Worm (Caenorhabditis elegans) whole organism, L1 larva: ENCODE measurements around the gene sand-1.

ENCODE experiments used
- ama-1 ChIP-seq: fragments of 150-350 bp; optimal IDR thresholded peaks from 2 replicates; lab custom pipeline; 2014
- ceh-82 ChIP-seq, 3 experiments: fragments of 150-350 bp in 1 of 3; sonication (generic microtip) in 2 of 3; optimal IDR thresholded peaks; 2 replicates each; lab custom pipeline; 2014 to 2017; ENCODE audit warnings: missing biosample characterization in 3 of 3, missing genetic modification characterization in 3 of 3
- nhr-77 ChIP-seq: fragments of 150-350 bp; optimal IDR thresholded peaks from 2 replicates; lab custom pipeline; 2014; ENCODE audit warnings: missing biosample characterization, missing genetic modification characterization

ce11 chrIV:5405345-5405744 is 38.7 kb downstream of the sand-1 start, which contains the start of gene ZK616.61:
- no peak for TF ChIP-seq ama-1 (lab: Kevin White, UChicago)
- no peak for TF ChIP-seq ceh-82 (tag; optimal IDR thresholded peaks at IDR 0.05; lab: Kevin White, UChicago)
- TF ChIP-seq nhr-77 (tag; lab: Kevin White, UChicago): no peak
